Worm (Caenorhabditis elegans) whole organism, late embryonic: Measurements from ENCODE around the gene C17H12.5.

Experiments used
- ama-1 ChIP-seq: fragments of 150-350 bp; optimal IDR thresholded peaks from 2 replicates; lab custom pipeline; 2014
- elt-2 ChIP-seq: sonication (generic microtip); optimal IDR thresholded peaks from 2 replicates; lab custom pipeline; 2016; ENCODE audit warnings: missing genetic modification reagents, missing genetic modification characterization, missing compliant biosample characterization
- fkh-6 ChIP-seq: sonication (generic microtip); optimal IDR thresholded peaks from 2 replicates; lab custom pipeline; 2016; ENCODE audit warnings: missing genetic modification characterization, missing compliant biosample characterization
- hlh-6 ChIP-seq: sonication (generic microtip); optimal IDR thresholded peaks from 2 replicates; lab custom pipeline; 2016; ENCODE audit warnings: missing genotype, missing genetic modification characterization, missing compliant biosample characterization
- pag-3 ChIP-seq: sonication (generic microtip); optimal IDR thresholded peaks from 2 replicates; lab custom pipeline; 2016; ENCODE audit warnings: missing compliant biosample characterization, missing genetic modification characterization, borderline replicate concordance
- pha-4 ChIP-seq: fragments of 150-350 bp; optimal IDR thresholded peaks from 2 replicates; lab custom pipeline; 2018; ENCODE audit warnings: missing biosample characterization, missing genetic modification reagents, missing genetic modification characterization
- rnt-1 ChIP-seq: sonication (generic microtip); optimal IDR thresholded peaks from 2 replicates; lab custom pipeline; 2016; ENCODE audit warnings: missing genetic modification characterization, missing compliant biosample characterization
- tbx-2 ChIP-seq: sonication (generic microtip); optimal IDR thresholded peaks from 2 replicates; lab custom pipeline; 2016; ENCODE audit warnings: missing genetic modification characterization, missing compliant biosample characterization

DNA sequence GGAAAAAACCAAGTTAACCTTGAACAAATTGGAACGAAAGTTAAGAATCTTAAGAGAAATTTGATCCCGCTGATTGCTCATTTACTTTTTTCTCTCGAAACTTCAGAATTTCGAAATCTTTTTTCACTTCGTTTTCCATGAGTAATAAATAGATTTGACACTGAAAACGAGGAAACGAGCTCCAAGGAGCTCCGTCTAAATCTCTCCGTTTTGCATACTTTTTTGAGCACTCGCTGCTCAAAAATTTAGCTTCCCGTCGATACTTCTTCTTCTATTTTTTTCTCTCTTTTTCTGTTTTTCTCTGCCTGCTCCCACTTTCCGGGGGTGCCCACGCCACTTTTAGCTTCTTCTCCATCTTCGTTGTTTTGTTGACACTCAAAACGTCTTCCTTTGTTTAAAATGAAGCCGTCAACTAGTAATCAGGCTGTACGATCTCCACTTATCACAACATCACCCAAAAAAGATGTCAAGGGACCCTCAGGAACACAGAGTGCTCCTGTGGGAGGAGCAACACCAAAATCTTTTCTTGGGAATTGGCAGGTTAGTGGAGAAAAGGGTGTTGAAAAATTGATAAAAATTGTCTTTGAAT, 10.9 kb downstream of the C17H12.5 start, which contains the start of gene C17H12.10:
- TF ChIP-seq hlh-6 (tag; lab: Kevin White, UChicago), result no peak
- TF ChIP-seq ama-1 (lab: Kevin White, UChicago), result no peak
- no peak for TF ChIP-seq tbx-2 (tag; lab: Kevin White, UChicago)
- no peak for TF ChIP-seq fkh-6 (tag; lab: Kevin White, UChicago)
- no peak for TF ChIP-seq rnt-1 (tag; lab: Kevin White, UChicago)
- TF ChIP-seq elt-2 (tag; lab: Kevin White, UChicago), result no peak
- TF ChIP-seq pha-4 (tag; lab: Kevin White, UChicago), result no peak
- no peak for TF ChIP-seq pag-3 (tag; lab: Kevin White, UChicago)
